Worm (Caenorhabditis elegans) whole organism, L4/young adult: ENCODE results near the gene C46C11.3.

Experiments
- W03F9.2 ChIP-seq: fragments of 150-350 bp; optimal IDR thresholded peaks from 2 replicates; lab custom pipeline; 2014; ENCODE audit warnings: missing biosample characterization, missing genetic modification characterization
- dao-5 ChIP-seq: sonication (generic microtip); optimal IDR thresholded peaks from 2 replicates; lab custom pipeline; 2016; ENCODE audit warnings: missing genotype, missing genetic modification characterization, moderate library complexity, missing compliant biosample characterization
- him-1 ChIP-seq: sonication (generic microtip); optimal IDR thresholded peaks from 2 replicates; lab custom pipeline; 2016; ENCODE audit warnings: missing genotype, missing genetic modification reagents, missing genetic modification characterization, missing compliant biosample characterization

ce11 chrX:4616832-4617231 is 5.3 kb upstream of the C46C11.3 start:
- TF ChIP-seq W03F9.2 (tag; lab: Kevin White, UChicago) (no peak), him-1 (tag; lab: Kevin White, UChicago) (peak; percentile 46), dao-5 (tag; lab: Kevin White, UChicago) (no peak)
